Worm (Caenorhabditis elegans) whole organism, L4 larva: ENCODE data around the gene Y75B8A.24.

Experiments
- F26F4.8 ChIP-seq: fragments of 200-800 bp; sonication (Bioruptor generic); conservative IDR thresholded peaks from 2 replicates; pipeline ENCODE4 v1.3.6; 2022; ENCODE audit warnings: missing genetic modification characterization, missing compliant biosample characterization
- Y105C5A.15 ChIP-seq: fragments of 200-800 bp; sonication (Bioruptor generic); IDR thresholded peaks from 2 replicates; pipeline ENCODE4 v1.3.6; 2022; ENCODE audit warnings: missing genetic modification characterization, missing compliant biosample characterization
- Y5F2A.4 ChIP-seq: fragments of 200-800 bp; sonication (Bioruptor generic); optimal IDR thresholded peaks from 2 replicates; lab custom pipeline; 2018; ENCODE audit warnings: mild to moderate bottlenecking, missing genetic modification characterization, missing compliant biosample characterization
- ZK337.2 ChIP-seq: fragments of 200-800 bp; sonication (Bioruptor generic); IDR thresholded peaks from 2 replicates; pipeline ENCODE4 v1.3.6; 2022; ENCODE audit warnings: missing genetic modification reagents, missing genetic modification characterization, missing compliant biosample characterization
- aha-1 ChIP-seq: fragments of 150-350 bp; peaks from one replicate; lab custom pipeline; 2014; ENCODE audit warnings: missing biosample characterization, missing genetic modification characterization
- aly-2 ChIP-seq: sonication (generic microtip); optimal IDR thresholded peaks from 2 replicates; lab custom pipeline; 2018; ENCODE audit warnings: missing biosample characterization, missing genetic modification characterization
- attf-4 ChIP-seq: sonication (generic microtip); optimal IDR thresholded peaks from 3 replicates; lab custom pipeline; 2017; ENCODE audit warnings: missing biosample characterization, missing genetic modification characterization
- ceh-20 ChIP-seq: fragments of 200-800 bp; sonication (Bioruptor generic); IDR thresholded peaks from 2 replicates; pipeline ENCODE4 v1.3.6; 2022; ENCODE audit warnings: missing genetic modification reagents, missing genetic modification characterization, missing compliant biosample characterization
- ceh-28 ChIP-seq: fragments of 150-350 bp; optimal IDR thresholded peaks from 2 replicates; lab custom pipeline; 2014; ENCODE audit warnings: missing biosample characterization, missing genetic modification reagents, missing genetic modification characterization
- ces-1 ChIP-seq: fragments of 150-350 bp; sonication (generic microtip); optimal IDR thresholded peaks from 4 replicates; lab custom pipeline; 2014; ENCODE audit warnings: missing biosample characterization, missing genetic modification reagents, missing genetic modification characterization
- ctbp-1 ChIP-seq: fragments of 200-800 bp; sonication (Bioruptor generic); IDR thresholded peaks from 2 replicates; pipeline ENCODE4 v1.3.6; 2022; ENCODE audit warnings: missing genetic modification reagents, missing genetic modification characterization, missing compliant biosample characterization
- daf-12 ChIP-seq: fragments of 150-350 bp; optimal IDR thresholded peaks from 2 replicates; lab custom pipeline; 2014; ENCODE audit warnings: missing biosample characterization, missing genetic modification reagents, missing genetic modification characterization
- daf-16 ChIP-seq, 3 experiments: sonication (generic microtip); optimal IDR thresholded peaks; 2 replicates each; lab custom pipeline; 2016 to 2017; ENCODE audit warnings: missing genetic modification characterization in 3 of 3, missing genetic modification reagents in 3 of 3, mild to moderate bottlenecking in 2 of 3, missing compliant biosample characterization in 2 of 3, missing biosample characterization in 1 of 3, moderate library complexity in 1 of 3
- dmd-8 ChIP-seq: fragments of 200-800 bp; sonication (Bioruptor generic); IDR thresholded peaks from 2 replicates; pipeline ENCODE4 v1.3.6; 2022; ENCODE audit warnings: missing genetic modification characterization, missing compliant biosample characterization
- egl-27 ChIP-seq: sonication (generic microtip); optimal IDR thresholded peaks from 3 replicates; lab custom pipeline; 2017; ENCODE audit warnings: missing biosample characterization, missing genetic modification reagents, missing genetic modification characterization
- egl-43 ChIP-seq: fragments of 200-800 bp; sonication (Bioruptor generic); IDR thresholded peaks from 2 replicates; pipeline ENCODE4 v1.3.6; 2022; ENCODE audit warnings: missing genetic modification reagents, missing genetic modification characterization, missing compliant biosample characterization
- fkh-10 ChIP-seq: fragments of 150-350 bp; optimal IDR thresholded peaks from 2 replicates; lab custom pipeline; 2014; ENCODE audit warnings: missing biosample characterization, missing genetic modification reagents, missing genetic modification characterization
- hif-1 ChIP-seq, 2 experiments: sonication (generic microtip); optimal IDR thresholded peaks; 2 replicates each; lab custom pipeline; 2016 to 2017; ENCODE audit warnings: missing compliant biosample characterization in 2 of 2, missing genetic modification characterization in 2 of 2, missing genetic modification reagents in 2 of 2, missing genotype in 2 of 2, mild to moderate bottlenecking in 1 of 2
- lim-7 ChIP-seq: fragments of 200-800 bp; sonication (Bioruptor generic); IDR thresholded peaks from 2 replicates; pipeline ENCODE4 v1.3.6; 2022; ENCODE audit warnings: missing genetic modification characterization, missing compliant biosample characterization
- lin-13 ChIP-seq: fragments of 150-350 bp; optimal IDR thresholded peaks from 2 replicates; lab custom pipeline; 2014; ENCODE audit warnings: missing biosample characterization, missing genetic modification reagents, missing genetic modification characterization
- lin-15B ChIP-seq: fragments of 150-350 bp; sonication (generic microtip); optimal IDR thresholded peaks from 3 replicates; lab custom pipeline; 2014; ENCODE audit warnings: missing biosample characterization, missing genetic modification characterization
- mdt-29 ChIP-seq: fragments of 200-800 bp; sonication (Bioruptor generic); IDR thresholded peaks from 2 replicates; pipeline ENCODE4 v1.3.6; 2022; ENCODE audit warnings: missing genetic modification reagents, missing genetic modification characterization, missing compliant biosample characterization
- nhr-102 ChIP-seq: sonication (generic microtip); optimal IDR thresholded peaks from 2 replicates; lab custom pipeline; 2016; ENCODE audit warnings: mild to moderate bottlenecking, missing genetic modification characterization, moderate library complexity, missing compliant biosample characterization
- nhr-6 ChIP-seq: fragments of 150-350 bp; optimal IDR thresholded peaks from 2 replicates; lab custom pipeline; 2014; ENCODE audit warnings: missing biosample characterization, missing genetic modification characterization
- nhr-76 ChIP-seq: fragments of 150-350 bp; optimal IDR thresholded peaks from 2 replicates; lab custom pipeline; 2014; ENCODE audit warnings: missing biosample characterization, missing genetic modification characterization
- pha-4 ChIP-seq, 2 experiments: fragments of 150-350 bp in 1 of 2; fragments of 200-800 bp in 1 of 2; sonication (Bioruptor generic) in 1 of 2; IDR thresholded peaks in 1 of 2; optimal IDR thresholded peaks in 1 of 2; 2 replicates each; pipeline versions ENCODE4 v1.3.6 to Lab custom; 2014 to 2022; ENCODE audit warnings: missing genetic modification characterization in 2 of 2, missing genetic modification reagents in 2 of 2, missing biosample characterization in 1 of 2, missing compliant biosample characterization in 1 of 2
- saeg-2 ChIP-seq: fragments of 200-800 bp; sonication (Bioruptor generic); IDR thresholded peaks from 2 replicates; pipeline ENCODE4 v1.3.6; 2022; ENCODE audit warnings: missing genetic modification reagents, missing genetic modification characterization, missing compliant biosample characterization
- sdz-12 ChIP-seq: fragments of 200-800 bp; sonication (Bioruptor generic); optimal IDR thresholded peaks from 2 replicates; lab custom pipeline; 2018; ENCODE audit warnings: mild to moderate bottlenecking, missing genetic modification characterization, missing compliant biosample characterization
- set-16 ChIP-seq: fragments of 200-800 bp; sonication (Bioruptor generic); IDR thresholded peaks from 2 replicates; pipeline ENCODE4 v1.3.6; 2022; ENCODE audit warnings: missing genetic modification reagents, missing genetic modification characterization, missing compliant biosample characterization
- tra-1 ChIP-seq: fragments of 200-800 bp; sonication (Bioruptor generic); IDR thresholded peaks from 2 replicates; pipeline ENCODE4 v1.3.6; 2022; ENCODE audit warnings: missing genetic modification reagents, missing genetic modification characterization, missing compliant biosample characterization
- unc-62 ChIP-seq, 3 experiments: fragments of 150-350 bp in 1 of 3; sonication (generic microtip); optimal IDR thresholded peaks in 2 of 3; peaks in 1 of 3; 1 replicate in 1 of 3; 2 replicates in 2 of 3; lab custom pipeline; 2014 to 2017; ENCODE audit warnings: missing biosample characterization in 3 of 3, missing genetic modification characterization in 3 of 3, missing genetic modification reagents in 3 of 3, missing genotype in 1 of 3
- zfp-3 ChIP-seq: fragments of 200-800 bp; sonication (Bioruptor generic); conservative IDR thresholded peaks from 2 replicates; pipeline ENCODE4 v1.3.6; 2022; ENCODE audit warnings: missing genetic modification reagents, missing genetic modification characterization, missing compliant biosample characterization

The Y75B8A.24 gene

DNA sequence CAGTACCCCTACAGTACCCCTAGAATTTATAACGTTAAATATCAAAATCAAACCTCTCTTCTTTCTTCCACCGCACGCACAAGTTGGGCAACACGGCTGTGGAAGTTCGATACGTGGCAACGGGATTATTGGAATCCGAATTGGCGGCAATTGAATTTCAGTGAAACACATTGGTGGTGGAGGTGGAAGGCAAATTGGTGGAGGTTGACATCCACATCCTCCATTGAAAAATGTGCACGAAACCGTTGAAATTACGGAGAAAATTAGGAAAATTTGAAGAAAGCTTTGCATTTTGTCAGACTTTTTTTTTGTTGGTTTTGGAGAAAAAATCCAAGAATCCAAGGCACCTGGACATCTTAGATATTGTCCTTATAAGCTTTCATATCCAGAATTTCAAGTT lies 38.2 kb downstream of the Y75B8A.24 start:
- no peak for TF ChIP-seq set-16 (GFP tag; lab: Robert Waterston, UW)
- no peak for TF ChIP-seq daf-16 (GFP tag; optimal IDR thresholded peaks at IDR 0.05; lab: Kevin White, UChicago)
- TF ChIP-seq daf-16 (tag; optimal IDR thresholded peaks at IDR 0.05; lab: Kevin White, UChicago) = no peak
- no peak for TF ChIP-seq fkh-10 (GFP tag; lab: Kevin White, UChicago)
- no peak for TF ChIP-seq egl-43 (GFP tag; lab: Robert Waterston, UW)
- TF ChIP-seq aha-1 = peak; percentile 91
- TF ChIP-seq aly-2 = no peak
- no peak for TF ChIP-seq mdt-29 (GFP tag; lab: Robert Waterston, UW)
- TF ChIP-seq dmd-8 = no peak
- TF ChIP-seq lim-7 (GFP tag; lab: Robert Waterston, UW) = no peak

- no peak for TF ChIP-seq daf-12 (tag; lab: Kevin White, UChicago)
- no peak for TF ChIP-seq egl-27 (tag; lab: Kevin White, UChicago)
- TF ChIP-seq lin-15B (tag; lab: Kevin White, UChicago) = no peak
- TF ChIP-seq zfp-3 (GFP tag; lab: Robert Waterston, UW) = no peak
- no peak for TF ChIP-seq ces-1
- no peak for TF ChIP-seq ceh-20 (GFP tag; lab: Robert Waterston, UW)
Measured at ce11 chrIII:12233493-12233892, 40.1 kb downstream of the Y75B8A.24 start.

DNA sequence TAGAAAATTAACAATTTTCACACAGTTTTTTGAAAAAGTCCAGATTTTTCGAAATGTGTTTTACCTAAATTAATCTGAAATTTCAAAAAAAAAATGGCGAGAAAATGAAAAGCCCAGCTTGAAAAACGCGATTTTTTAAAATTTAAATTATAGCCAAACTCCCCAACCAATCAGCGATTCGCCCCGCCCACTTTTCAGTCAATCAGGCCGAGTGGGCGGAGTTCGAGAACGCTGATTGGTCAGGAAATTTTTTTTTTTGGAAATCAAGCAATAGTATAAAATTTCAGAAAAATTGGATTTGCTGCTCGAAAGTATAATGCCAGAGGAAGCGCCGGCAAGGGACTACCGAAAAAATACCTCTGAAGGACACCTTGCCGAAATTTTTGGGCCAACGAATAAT lies 42.0 kb downstream of the Y75B8A.24 start:
- TF ChIP-seq ZK337.2 (GFP tag; lab: Robert Waterston, UW) = no peak
- no peak for TF ChIP-seq Y5F2A.4 (GFP tag; lab: Kevin White, UChicago)
- TF ChIP-seq nhr-76 = no peak
- no peak for TF ChIP-seq pha-4 (GFP tag; IDR thresholded peaks at IDR 0.05; lab: Robert Waterston, UW)
- no peak for TF ChIP-seq pha-4 (tag; optimal IDR thresholded peaks at IDR 0.05; lab: Kevin White, UChicago)
- TF ChIP-seq tra-1 = no peak
- TF ChIP-seq sdz-12 (GFP tag; lab: Kevin White, UChicago) = no peak
- TF ChIP-seq ceh-28 = no peak
- TF ChIP-seq attf-4 (tag; lab: Kevin White, UChicago) = no peak
- no peak for TF ChIP-seq nhr-102 (tag; lab: Kevin White, UChicago)
- no peak for TF ChIP-seq hif-1 (tag; optimal IDR thresholded peaks at IDR 0.05; lab: Kevin White, UChicago)
- no peak for TF ChIP-seq mdt-29 (GFP tag; lab: Robert Waterston, UW)
- TF ChIP-seq lin-13 (GFP tag; lab: Kevin White, UChicago) = no peak

ce11 chrIII:12230195-12230594 lies 43.4 kb downstream of the Y75B8A.24 start:
- no peak for TF ChIP-seq nhr-6 (tag; lab: Kevin White, UChicago)
- no peak for TF ChIP-seq daf-12 (tag; lab: Kevin White, UChicago)
- peak in 1 of 2 experiments; percentile 27 for TF ChIP-seq unc-62 (GFP tag; optimal IDR thresholded peaks at IDR 0.05 in 1 of 2; lab: Kevin White, UChicago)
- no peak for TF ChIP-seq unc-62 (tag; optimal IDR thresholded peaks at IDR 0.05; lab: Kevin White, UChicago)

ce11 chrIII:12227935-12228334 lies 45.6 kb downstream of the Y75B8A.24 start:
- TF ChIP-seq ctbp-1 (no peak), F26F4.8 (no peak), Y105C5A.15 (GFP tag; lab: Robert Waterston, UW) (no peak), saeg-2 (GFP tag; lab: Robert Waterston, UW) (no peak), aha-1 (peak; percentile 5)
